Worm (Caenorhabditis elegans) whole organism, L4/young adult: ENCODE results near the gene srh-231.

Experiments used
- W03F9.2 ChIP-seq: fragments of 150-350 bp; optimal IDR thresholded peaks from 2 replicates; lab custom pipeline; 2014; ENCODE audit warnings: missing biosample characterization, missing genetic modification characterization
- dao-5 ChIP-seq: sonication (generic microtip); optimal IDR thresholded peaks from 2 replicates; lab custom pipeline; 2016; ENCODE audit warnings: missing genotype, missing genetic modification characterization, moderate library complexity, missing compliant biosample characterization
- him-1 ChIP-seq: sonication (generic microtip); optimal IDR thresholded peaks from 2 replicates; lab custom pipeline; 2016; ENCODE audit warnings: missing genotype, missing genetic modification reagents, missing genetic modification characterization, missing compliant biosample characterization

DNA sequence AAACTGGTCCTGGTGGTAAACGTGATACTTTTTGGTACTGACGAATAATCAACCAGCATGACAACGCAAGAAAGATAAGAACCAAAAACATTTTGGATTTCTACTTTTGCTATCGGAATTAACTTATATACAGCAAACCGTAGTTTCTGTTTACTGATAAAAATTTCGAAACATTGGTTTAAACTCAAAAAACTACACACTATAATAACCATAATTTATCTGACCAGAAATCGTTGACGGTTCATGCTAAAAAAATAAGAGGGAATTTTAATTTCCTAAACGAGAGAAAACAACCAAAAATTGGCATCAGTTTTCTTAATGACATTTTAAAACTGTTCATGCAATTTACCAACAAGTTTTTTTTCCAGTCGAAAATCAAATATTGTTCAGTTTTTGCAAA lies 9.6 kb upstream of the srh-231 start, which contains the start of gene cyp-35A1:
- TF ChIP-seq W03F9.2 (no peak), him-1 (tag; lab: Kevin White, UChicago) (no peak), dao-5 (tag; lab: Kevin White, UChicago) (no peak)
